Worm (Caenorhabditis elegans) whole organism, L3 larva: ENCODE data around the gene elt-6.
A peak's percentile ranks its signal among the peaks of the same experiment; 100 is the strongest.

ENCODE experiments used
- R02D3.7 ChIP-seq: fragments of 150-350 bp; optimal IDR thresholded peaks from 2 replicates; lab custom pipeline; 2014; ENCODE audit warnings: missing biosample characterization, missing genetic modification characterization
- ama-1 ChIP-seq: fragments of 150-350 bp; optimal IDR thresholded peaks from 2 replicates; lab custom pipeline; 2018
- ceh-28 ChIP-seq: fragments of 150-350 bp; optimal IDR thresholded peaks from 2 replicates; lab custom pipeline; 2014; ENCODE audit warnings: missing biosample characterization, missing genetic modification reagents, missing genetic modification characterization
- ceh-82 ChIP-seq: fragments of 150-350 bp; optimal IDR thresholded peaks from 2 replicates; lab custom pipeline; 2014; ENCODE audit warnings: missing biosample characterization, missing genetic modification characterization
- ceh-9 ChIP-seq: sonication (generic microtip); optimal IDR thresholded peaks from 2 replicates; lab custom pipeline; 2018; ENCODE audit warnings: missing biosample characterization, missing genetic modification characterization
- daf-12 ChIP-seq: fragments of 150-350 bp; optimal IDR thresholded peaks from 2 replicates; lab custom pipeline; 2014; ENCODE audit warnings: missing biosample characterization, missing genetic modification reagents, missing genetic modification characterization
- egl-5 ChIP-seq: fragments of 150-350 bp; optimal IDR thresholded peaks from 2 replicates; lab custom pipeline; 2017; ENCODE audit warnings: missing biosample characterization, missing genetic modification reagents, missing genetic modification characterization, inconsistent platforms
- elt-1 ChIP-seq: fragments of 150-350 bp; optimal IDR thresholded peaks from 2 replicates; lab custom pipeline; 2014; ENCODE audit warnings: missing biosample characterization, missing genetic modification characterization
- elt-2 ChIP-seq: sonication (generic microtip); optimal IDR thresholded peaks from 2 replicates; lab custom pipeline; 2016; ENCODE audit warnings: missing genetic modification reagents, mild to moderate bottlenecking, missing genetic modification characterization, missing compliant biosample characterization
- elt-3 ChIP-seq, 3 experiments: fragments of 150-350 bp in 1 of 3; sonication (generic microtip) in 2 of 3; optimal IDR thresholded peaks; 2 replicates in 2 of 3; 4 replicates in 1 of 3; lab custom pipeline; 2014 to 2017; ENCODE audit warnings: missing biosample characterization in 3 of 3, missing genetic modification characterization in 3 of 3
- eor-1 ChIP-seq, 2 experiments: fragments of 150-350 bp; optimal IDR thresholded peaks; 2 replicates each; lab custom pipeline; 2014 to 2018; ENCODE audit warnings: missing biosample characterization in 2 of 2, missing genetic modification characterization in 2 of 2
- fkh-10 ChIP-seq: sonication (generic microtip); optimal IDR thresholded peaks from 2 replicates; lab custom pipeline; 2017; ENCODE audit warnings: missing biosample characterization, missing genetic modification reagents, missing genetic modification characterization
- hmg-11 ChIP-seq: sonication (generic microtip); optimal IDR thresholded peaks from 2 replicates; lab custom pipeline; 2016; ENCODE audit warnings: missing genetic modification characterization, missing compliant biosample characterization
- jun-1 ChIP-seq: fragments of 150-350 bp; optimal IDR thresholded peaks from 2 replicates; lab custom pipeline; 2014; ENCODE audit warnings: missing biosample characterization, missing genetic modification reagents, missing genetic modification characterization
- lin-15B ChIP-seq: fragments of 150-350 bp; optimal IDR thresholded peaks from 2 replicates; lab custom pipeline; 2014; ENCODE audit warnings: missing biosample characterization, missing genetic modification characterization
- lin-39 ChIP-seq: fragments of 150-350 bp; optimal IDR thresholded peaks from 2 replicates; lab custom pipeline; 2018; ENCODE audit warnings: missing biosample characterization, missing genetic modification reagents, missing genetic modification characterization
- lsy-12 ChIP-seq: sonication (generic microtip); optimal IDR thresholded peaks from 2 replicates; lab custom pipeline; 2016; ENCODE audit warnings: mild to moderate bottlenecking, missing genetic modification characterization, missing compliant biosample characterization
- mdl-1 ChIP-seq: fragments of 150-350 bp; optimal IDR thresholded peaks from 2 replicates; lab custom pipeline; 2014; ENCODE audit warnings: missing biosample characterization, missing genetic modification characterization
- mml-1 ChIP-seq: fragments of 150-350 bp; sonication (generic microtip); optimal IDR thresholded peaks from 3 replicates; lab custom pipeline; 2014; ENCODE audit warnings: missing biosample characterization, missing genetic modification characterization
- nfya-1 ChIP-seq: sonication (generic microtip); optimal IDR thresholded peaks from 2 replicates; lab custom pipeline; 2017; ENCODE audit warnings: missing genetic modification characterization, mild to moderate bottlenecking, missing compliant biosample characterization, antibody characterized with exemption, moderate library complexity; ENCODE audit not compliant: insufficient read depth
- nhr-11 ChIP-seq: fragments of 150-350 bp; optimal IDR thresholded peaks from 2 replicates; lab custom pipeline; 2014; ENCODE audit warnings: missing biosample characterization, missing genetic modification characterization
- nhr-12 ChIP-seq: fragments of 150-350 bp; optimal IDR thresholded peaks from 2 replicates; lab custom pipeline; 2014; ENCODE audit warnings: missing biosample characterization, missing genetic modification characterization
- nhr-23 ChIP-seq: fragments of 150-350 bp; optimal IDR thresholded peaks from 2 replicates; lab custom pipeline; 2014; ENCODE audit warnings: missing biosample characterization, missing genetic modification reagents, missing genetic modification characterization
- nhr-25 ChIP-seq: sonication (generic microtip); optimal IDR thresholded peaks from 2 replicates; lab custom pipeline; 2017; ENCODE audit warnings: missing biosample characterization, missing genetic modification characterization
- nhr-28 ChIP-seq: fragments of 150-350 bp; optimal IDR thresholded peaks from 2 replicates; lab custom pipeline; 2014; ENCODE audit warnings: missing biosample characterization, missing genetic modification characterization
- nhr-43 ChIP-seq: sonication (generic microtip); optimal IDR thresholded peaks from 2 replicates; lab custom pipeline; 2016; ENCODE audit warnings: mild to moderate bottlenecking, missing genetic modification characterization, missing compliant biosample characterization; ENCODE audit not compliant: poor library complexity, severe bottlenecking
- nhr-67 ChIP-seq: fragments of 150-350 bp; optimal IDR thresholded peaks from 2 replicates; lab custom pipeline; 2014; ENCODE audit warnings: missing biosample characterization, missing genetic modification characterization
- nhr-76 ChIP-seq: fragments of 150-350 bp; sonication (generic microtip); optimal IDR thresholded peaks from 5 replicates; lab custom pipeline; 2014; ENCODE audit warnings: missing biosample characterization, missing genetic modification characterization
- nhr-77 ChIP-seq: fragments of 150-350 bp; optimal IDR thresholded peaks from 2 replicates; lab custom pipeline; 2014; ENCODE audit warnings: missing biosample characterization, missing genetic modification characterization
- pqm-1 ChIP-seq: fragments of 150-350 bp; optimal IDR thresholded peaks from 2 replicates; lab custom pipeline; 2017; ENCODE audit warnings: missing biosample characterization, missing genetic modification characterization, inconsistent platforms
- sea-2 ChIP-seq: fragments of 150-350 bp; sonication (generic microtip); optimal IDR thresholded peaks from 4 replicates; lab custom pipeline; 2014; ENCODE audit warnings: missing biosample characterization, missing genetic modification reagents, missing genetic modification characterization
- snpc-4 ChIP-seq: fragments of 150-350 bp; optimal IDR thresholded peaks from 2 replicates; lab custom pipeline; 2014; ENCODE audit warnings: missing biosample characterization, missing genetic modification characterization
- tbx-2 ChIP-seq: sonication (generic microtip); optimal IDR thresholded peaks from 2 replicates; lab custom pipeline; 2016; ENCODE audit warnings: mild to moderate bottlenecking, missing genetic modification characterization, missing compliant biosample characterization
- zag-1 ChIP-seq: fragments of 150-350 bp; optimal IDR thresholded peaks from 2 replicates; lab custom pipeline; 2014; ENCODE audit warnings: missing biosample characterization, missing genetic modification characterization

The elt-6 gene

ce11 chrIV:1917819-1918218 lies at the start of gene elt-6:
elt-6 (plus strand) TSS chrIV:1917977.
- TF ChIP-seq tbx-2 (tag; lab: Kevin White, UChicago) (no peak), nhr-11 (tag; lab: Kevin White, UChicago) (no peak), zag-1 (no peak), elt-1 (tag; lab: Kevin White, UChicago) (no peak), nhr-67 (no peak), sea-2 (GFP tag; lab: Kevin White, UChicago) (no peak), R02D3.7 (tag; lab: Kevin White, UChicago) (no peak), lin-15B (no peak), ceh-82 (tag; lab: Kevin White, UChicago) (no peak), mml-1 (tag; lab: Kevin White, UChicago) (no peak), jun-1 (no peak), mdl-1 (no peak), eor-1 (tag; optimal IDR thresholded peaks at IDR 0.05; lab: Kevin White, UChicago) (no peak), nhr-28 (tag; lab: Kevin White, UChicago) (no peak)

ce11 chrIV:1868981-1869380 lies 48.8 kb upstream of the elt-6 start:
- TF ChIP-seq nhr-25 (peak; percentile 33), elt-1 (tag; lab: Kevin White, UChicago) (peak; percentile 77), nhr-28 (tag; lab: Kevin White, UChicago) (no peak)

- peak; percentile 9 for TF ChIP-seq nhr-43 (tag; lab: Kevin White, UChicago)
- TF ChIP-seq snpc-4 (tag; lab: Kevin White, UChicago): no peak
These were observed 45.7 kb upstream of the elt-6 start for ce11 chrIV:1872052-1872451.

ce11 chrIV:1878501-1878900 lies 39.3 kb upstream of the elt-6 start:
- TF ChIP-seq mml-1 (tag; lab: Kevin White, UChicago) (no peak), nhr-12 (tag; lab: Kevin White, UChicago) (no peak), nhr-76 (tag; lab: Kevin White, UChicago) (no peak), lsy-12 (tag; lab: Kevin White, UChicago) (no peak), nhr-28 (tag; lab: Kevin White, UChicago) (no peak), pqm-1 (tag; lab: Kevin White, UChicago) (no peak), daf-12 (tag; lab: Kevin White, UChicago) (no peak), elt-2 (tag; lab: Kevin White, UChicago) (no peak), mdl-1 (no peak), ama-1 (lab: Kevin White, UChicago) (no peak), nhr-67 (no peak), nhr-77 (tag; lab: Kevin White, UChicago) (no peak), fkh-10 (GFP tag; lab: Kevin White, UChicago) (no peak), nfya-1 (tag; lab: Kevin White, UChicago) (no peak), elt-1 (tag; lab: Kevin White, UChicago) (no peak)

ce11 chrIV:1891586-1891985 lies 26.2 kb upstream of the elt-6 start:
- TF ChIP-seq ceh-28 (peak; percentile 41), nhr-25 (peak; percentile 11), daf-12 (tag; lab: Kevin White, UChicago) (no peak)

ce11 chrIV:1892638-1893037 lies 25.1 kb upstream of the elt-6 start:
- TF ChIP-seq nhr-77 (tag; lab: Kevin White, UChicago) (no peak), nhr-23 (tag; lab: Kevin White, UChicago) (no peak), hmg-11 (tag; lab: Kevin White, UChicago) (no peak), nfya-1 (tag; lab: Kevin White, UChicago) (peak; percentile 62)

- TF ChIP-seq elt-3 (tag; optimal IDR thresholded peaks at IDR 0.05; lab: Kevin White, UChicago) (no peak), nhr-76 (tag; lab: Kevin White, UChicago) (no peak), ceh-9 (no peak), nhr-11 (tag; lab: Kevin White, UChicago) (no peak), lin-39 (tag; lab: Kevin White, UChicago) (no peak), tbx-2 (tag; lab: Kevin White, UChicago) (no peak), elt-1 (tag; lab: Kevin White, UChicago) (no peak), fkh-10 (GFP tag; lab: Kevin White, UChicago) (no peak), egl-5 (no peak), ama-1 (lab: Kevin White, UChicago) (no peak), jun-1 (no peak)
These were observed 22.8 kb upstream of the elt-6 start for ce11 chrIV:1895024-1895423.
